Fruit fly (Drosophila melanogaster): ENCODE measurements around the gene CG33203.

DNA sequence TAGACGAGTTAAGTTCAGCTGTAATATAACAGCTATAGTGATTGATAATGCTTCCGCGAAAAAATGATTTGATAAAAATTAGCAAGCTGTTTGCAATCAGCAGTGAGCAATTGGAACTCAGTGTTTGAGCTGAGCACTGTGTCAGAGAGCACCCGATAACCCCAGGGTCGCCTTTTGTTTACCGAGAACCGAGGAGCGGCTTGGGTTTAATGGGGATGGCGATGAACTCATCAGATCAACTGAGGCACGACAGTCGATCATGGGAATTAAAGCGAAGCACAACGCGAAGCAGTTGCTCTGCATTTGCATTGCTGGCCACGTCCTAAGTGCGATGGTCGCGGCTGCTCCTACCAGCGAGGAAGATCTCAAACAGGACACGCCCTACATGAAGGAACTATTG lies 4.1 kb downstream of the CG33203 start, which contains the start of gene Nepl21:
- no peak for TF ChIP-seq psq (optimal IDR thresholded peaks at IDR 0.05)
- TF ChIP-seq h (optimal IDR thresholded peaks at IDR 0.05) = no peak
- TF ChIP-seq insv (optimal IDR thresholded peaks at IDR 0.05) = no peak
- TF ChIP-seq Sin3A (optimal IDR thresholded peaks at IDR 0.05) = no peak
- TF ChIP-seq ttk (optimal IDR thresholded peaks at IDR 0.05) = no peak

All from Kc167 (cell line).